Worm (Caenorhabditis elegans) whole organism, L2 larva: ENCODE measurements around the gene del-2.

ENCODE experiments used
- alr-1 ChIP-seq: fragments of 150-350 bp; optimal IDR thresholded peaks from 2 replicates; lab custom pipeline; 2014; ENCODE audit warnings: missing biosample characterization, missing genetic modification characterization
- ceh-16 ChIP-seq: fragments of 150-350 bp; optimal IDR thresholded peaks from 2 replicates; lab custom pipeline; 2014; ENCODE audit warnings: missing biosample characterization, missing genetic modification characterization
- elt-3 ChIP-seq: sonication (generic microtip); optimal IDR thresholded peaks from 2 replicates; lab custom pipeline; 2017; ENCODE audit warnings: missing biosample characterization, missing genetic modification characterization
- fos-1 ChIP-seq: fragments of 150-350 bp; optimal IDR thresholded peaks from 2 replicates; lab custom pipeline; 2014; ENCODE audit warnings: missing biosample characterization, missing genetic modification characterization
- nhr-23 ChIP-seq: fragments of 150-350 bp; optimal IDR thresholded peaks from 2 replicates; lab custom pipeline; 2014; ENCODE audit warnings: missing biosample characterization, missing genetic modification reagents, missing genetic modification characterization
- nhr-6 ChIP-seq: fragments of 150-350 bp; optimal IDR thresholded peaks from 2 replicates; lab custom pipeline; 2014; ENCODE audit warnings: missing biosample characterization, missing genetic modification characterization
- skn-1 ChIP-seq: sonication (generic microtip); optimal IDR thresholded peaks from 2 replicates; lab custom pipeline; 2017; ENCODE audit warnings: missing biosample characterization, missing genetic modification characterization
- snpc-4 ChIP-seq: fragments of 150-350 bp; optimal IDR thresholded peaks from 2 replicates; lab custom pipeline; 2014; ENCODE audit warnings: missing biosample characterization, missing genetic modification characterization
- unc-55 ChIP-seq: fragments of 150-350 bp; sonication (generic microtip); optimal IDR thresholded peaks from 3 replicates; lab custom pipeline; 2014; ENCODE audit warnings: missing biosample characterization, missing genetic modification reagents, missing genetic modification characterization
- zag-1 ChIP-seq: fragments of 150-350 bp; optimal IDR thresholded peaks from 2 replicates; lab custom pipeline; 2014; ENCODE audit warnings: missing biosample characterization, missing genetic modification characterization
- ztf-11 ChIP-seq: sonication (generic microtip); optimal IDR thresholded peaks from 2 replicates; lab custom pipeline; 2017; ENCODE audit warnings: missing biosample characterization, missing genetic modification characterization

DNA sequence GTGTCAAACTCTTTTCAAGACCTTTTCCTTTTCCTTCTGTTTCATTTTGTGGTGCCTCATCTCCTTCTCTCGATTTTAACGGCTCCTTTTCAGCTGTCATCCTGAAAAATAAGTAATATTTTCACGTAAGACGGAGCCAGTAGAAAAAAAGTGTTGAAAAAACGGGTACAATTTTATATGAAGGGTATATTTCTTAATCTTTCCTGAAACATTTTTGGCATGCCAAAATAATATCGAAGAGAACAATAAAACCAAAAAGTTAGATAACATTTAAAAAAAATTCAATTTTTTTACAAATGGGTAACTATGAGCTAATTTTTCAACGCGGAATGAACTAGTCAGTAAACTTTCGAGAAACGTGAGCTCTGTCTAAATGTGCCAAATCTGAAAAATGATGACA lies 40.2 kb downstream of the del-2 start, which contains the start of gene aat-1:
- TF ChIP-seq ztf-11 (tag; lab: Kevin White, UChicago), result no peak
- TF ChIP-seq elt-3 (tag; lab: Kevin White, UChicago), result no peak
- no peak for TF ChIP-seq zag-1 (tag; lab: Kevin White, UChicago)
- no peak for TF ChIP-seq ceh-16 (tag; lab: Kevin White, UChicago)
- no peak for TF ChIP-seq nhr-23
- no peak for TF ChIP-seq skn-1
- TF ChIP-seq nhr-6 (tag; lab: Kevin White, UChicago), result no peak
- TF ChIP-seq fos-1 (tag; lab: Kevin White, UChicago), result no peak
- no peak for TF ChIP-seq snpc-4 (tag; lab: Kevin White, UChicago)
- TF ChIP-seq unc-55 (GFP tag; lab: Kevin White, UChicago), result no peak
- no peak for TF ChIP-seq alr-1 (tag; lab: Kevin White, UChicago)
